Worm (Caenorhabditis elegans) whole organism, L4 larva: Measurements from ENCODE around the gene F56F11.1.

ENCODE experiments used
- Y48G9A.11 ChIP-seq: fragments of 200-800 bp; sonication (Bioruptor generic); IDR thresholded peaks from 2 replicates; pipeline ENCODE4 v1.3.6; 2022; ENCODE audit warnings: missing genetic modification reagents, missing genetic modification characterization, missing compliant biosample characterization
- arid-1 ChIP-seq: fragments of 200-800 bp; sonication (Bioruptor generic); conservative IDR thresholded peaks from 2 replicates; pipeline ENCODE4 v1.3.6; 2022; ENCODE audit warnings: missing genetic modification reagents, missing genetic modification characterization, missing compliant biosample characterization
- ceh-82 ChIP-seq: sonication (generic microtip); optimal IDR thresholded peaks from 2 replicates; lab custom pipeline; 2017; ENCODE audit warnings: missing biosample characterization, missing genetic modification characterization
- daf-12 ChIP-seq: fragments of 150-350 bp; optimal IDR thresholded peaks from 2 replicates; lab custom pipeline; 2014; ENCODE audit warnings: missing biosample characterization, missing genetic modification reagents, missing genetic modification characterization
- dve-1 ChIP-seq: sonication (generic microtip); optimal IDR thresholded peaks from 2 replicates; lab custom pipeline; 2017; ENCODE audit warnings: antibody characterized with exemption, mild to moderate bottlenecking, missing genetic modification characterization, missing compliant biosample characterization; ENCODE audit not compliant: insufficient read depth
- fkh-10 ChIP-seq: fragments of 150-350 bp; optimal IDR thresholded peaks from 2 replicates; lab custom pipeline; 2014; ENCODE audit warnings: missing biosample characterization, missing genetic modification reagents, missing genetic modification characterization
- lin-1 ChIP-seq: fragments of 200-800 bp; sonication (Bioruptor generic); IDR thresholded peaks from 2 replicates; pipeline ENCODE4 v1.3.6; 2022; ENCODE audit warnings: missing genetic modification reagents, missing genetic modification characterization, missing compliant biosample characterization
- lsy-2 ChIP-seq, 2 experiments: fragments of 150-350 bp in 1 of 2; sonication (generic microtip) in 1 of 2; optimal IDR thresholded peaks; 2 replicates each; lab custom pipeline; 2014 to 2017; ENCODE audit warnings: missing biosample characterization in 2 of 2, missing genetic modification characterization in 2 of 2
- nhr-77 ChIP-seq: fragments of 150-350 bp; optimal IDR thresholded peaks from 2 replicates; lab custom pipeline; 2014; ENCODE audit warnings: missing biosample characterization, missing genetic modification characterization
- pha-4 ChIP-seq, 2 experiments: fragments of 150-350 bp in 1 of 2; fragments of 200-800 bp in 1 of 2; sonication (Bioruptor generic) in 1 of 2; IDR thresholded peaks in 1 of 2; optimal IDR thresholded peaks in 1 of 2; 2 replicates each; pipeline versions ENCODE4 v1.3.6 to Lab custom; 2014 to 2022; ENCODE audit warnings: missing genetic modification characterization in 2 of 2, missing genetic modification reagents in 2 of 2, missing biosample characterization in 1 of 2, missing compliant biosample characterization in 1 of 2
- skn-1 ChIP-seq: fragments of 150-350 bp; optimal IDR thresholded peaks from 2 replicates; lab custom pipeline; 2014; ENCODE audit warnings: missing biosample characterization, missing genetic modification characterization
- unc-130 ChIP-seq: sonication (generic microtip); optimal IDR thresholded peaks from 2 replicates; lab custom pipeline; 2016; ENCODE audit warnings: missing genetic modification reagents, missing genetic modification characterization, missing compliant biosample characterization
- unc-39 ChIP-seq: sonication (generic microtip); optimal IDR thresholded peaks from 2 replicates; lab custom pipeline; 2017; ENCODE audit warnings: missing biosample characterization, missing genetic modification characterization

- no peak for TF ChIP-seq daf-12
- TF ChIP-seq ceh-82 (tag; lab: Kevin White, UChicago), result no peak
- TF ChIP-seq lin-1 (GFP tag; lab: Robert Waterston, UW), result peak; percentile 62
- no peak for TF ChIP-seq skn-1 (tag; lab: Kevin White, UChicago)
- TF ChIP-seq nhr-77 (tag; lab: Kevin White, UChicago), result peak; percentile 74
- no peak for TF ChIP-seq pha-4 (GFP tag; IDR thresholded peaks at IDR 0.05; lab: Robert Waterston, UW)
- TF ChIP-seq pha-4 (tag; optimal IDR thresholded peaks at IDR 0.05; lab: Kevin White, UChicago), result no peak
- no peak for TF ChIP-seq arid-1 (GFP tag; lab: Robert Waterston, UW)
- TF ChIP-seq lsy-2 (tag; optimal IDR thresholded peaks at IDR 0.05; lab: Kevin White, UChicago), result peak; percentile 15 to 73
- no peak for TF ChIP-seq fkh-10 (GFP tag; lab: Kevin White, UChicago)
- TF ChIP-seq dve-1 (tag; lab: Kevin White, UChicago), result peak; percentile 94
- TF ChIP-seq unc-130 (GFP tag; lab: Kevin White, UChicago), result no peak
- TF ChIP-seq Y48G9A.11 (GFP tag; lab: Robert Waterston, UW), result no peak
- TF ChIP-seq unc-39, result no peak
Measured at ce11 chrIII:2875946-2876345, 15.6 kb upstream of the F56F11.1 start.
